Worm (Caenorhabditis elegans) whole organism, L2 larva: Measurements from ENCODE around the gene arle-14.

Experiments
- lin-13 ChIP-seq: fragments of 150-350 bp; optimal IDR thresholded peaks from 2 replicates; lab custom pipeline; 2014; ENCODE audit warnings: missing biosample characterization, missing genetic modification reagents, missing genetic modification characterization
- lsy-2 ChIP-seq, 2 experiments: fragments of 150-350 bp in 1 of 2; sonication (generic microtip) in 1 of 2; optimal IDR thresholded peaks; 2 replicates each; lab custom pipeline; 2014 to 2017; ENCODE audit warnings: missing biosample characterization in 2 of 2, missing genetic modification characterization in 2 of 2
- nhr-11 ChIP-seq: fragments of 150-350 bp; optimal IDR thresholded peaks from 2 replicates; lab custom pipeline; 2014; ENCODE audit warnings: missing biosample characterization, missing genetic modification characterization
- nhr-12 ChIP-seq: fragments of 150-350 bp; optimal IDR thresholded peaks from 2 replicates; lab custom pipeline; 2014; ENCODE audit warnings: missing biosample characterization, missing genetic modification characterization
- nhr-6 ChIP-seq: fragments of 150-350 bp; optimal IDR thresholded peaks from 2 replicates; lab custom pipeline; 2014; ENCODE audit warnings: missing biosample characterization, missing genetic modification characterization
- nhr-77 ChIP-seq: fragments of 150-350 bp; optimal IDR thresholded peaks from 2 replicates; lab custom pipeline; 2014; ENCODE audit warnings: missing biosample characterization, missing genetic modification characterization
- sma-9 ChIP-seq, 2 experiments: fragments of 150-350 bp in 1 of 2; sonication (generic microtip) in 1 of 2; optimal IDR thresholded peaks; 2 replicates each; lab custom pipeline; 2014 to 2016; ENCODE audit warnings: missing genetic modification characterization in 2 of 2, mild to moderate bottlenecking in 1 of 2, missing biosample characterization in 1 of 2, missing compliant biosample characterization in 1 of 2, missing genetic modification reagents in 1 of 2, moderate library complexity in 1 of 2
- snpc-4 ChIP-seq: fragments of 150-350 bp; optimal IDR thresholded peaks from 2 replicates; lab custom pipeline; 2014; ENCODE audit warnings: missing biosample characterization, missing genetic modification characterization
- unc-55 ChIP-seq: fragments of 150-350 bp; sonication (generic microtip); optimal IDR thresholded peaks from 3 replicates; lab custom pipeline; 2014; ENCODE audit warnings: missing biosample characterization, missing genetic modification reagents, missing genetic modification characterization
- unc-62 ChIP-seq: fragments of 150-350 bp; optimal IDR thresholded peaks from 2 replicates; lab custom pipeline; 2014; ENCODE audit warnings: missing biosample characterization, missing genetic modification reagents, missing genetic modification characterization
- zag-1 ChIP-seq: fragments of 150-350 bp; optimal IDR thresholded peaks from 2 replicates; lab custom pipeline; 2014; ENCODE audit warnings: missing biosample characterization, missing genetic modification characterization
- ztf-11 ChIP-seq: sonication (generic microtip); optimal IDR thresholded peaks from 2 replicates; lab custom pipeline; 2017; ENCODE audit warnings: missing biosample characterization, missing genetic modification characterization
- ztf-4 ChIP-seq: fragments of 150-350 bp; optimal IDR thresholded peaks from 2 replicates; lab custom pipeline; 2014; ENCODE audit warnings: missing biosample characterization, missing genetic modification characterization

ce11 chrIII:5734905-5735304, 42.2 kb downstream of the arle-14 start, which contains the start of gene B0244.10:
- TF ChIP-seq unc-55 (GFP tag; lab: Kevin White, UChicago) (no peak), unc-62 (GFP tag; lab: Kevin White, UChicago) (no peak), lsy-2 (tag; optimal IDR thresholded peaks at IDR 0.05; lab: Kevin White, UChicago) (no peak), lin-13 (GFP tag; lab: Kevin White, UChicago) (no peak), nhr-12 (tag; lab: Kevin White, UChicago) (no peak), zag-1 (no peak), nhr-11 (tag; lab: Kevin White, UChicago) (no peak), sma-9 (GFP tag; optimal IDR thresholded peaks at IDR 0.05; lab: Kevin White, UChicago) (no peak), sma-9 (tag; optimal IDR thresholded peaks at IDR 0.05; lab: Kevin White, UChicago) (no peak), ztf-11 (tag; lab: Kevin White, UChicago) (no peak), ztf-4 (tag; lab: Kevin White, UChicago) (no peak), nhr-77 (tag; lab: Kevin White, UChicago) (no peak), snpc-4 (no peak), nhr-6 (tag; lab: Kevin White, UChicago) (no peak)
